Worm (Caenorhabditis elegans): Measurements from ENCODE around the gene memb-2.

Gene memb-2

ce11 chrV:5617301-5617700 lies 2.6 kb downstream of the memb-2 start, which contains the start of gene M03E7.2:
TSS of gene M03E7.2 (plus strand) at chrV:5617601.
- TF ChIP-seq F13C5.2 (tag; optimal IDR thresholded peaks at IDR 0.05) = no peak
- no peak for TF ChIP-seq hmg-4 (GFP tag; optimal IDR thresholded peaks at IDR 0.05)
- no peak for TF ChIP-seq hnd-1 (tag; optimal IDR thresholded peaks at IDR 0.05)
- TF ChIP-seq scrt-1 (GFP tag; IDR thresholded peaks at IDR 0.05) = no peak
- TF ChIP-seq sea-1 (GFP tag; conservative IDR thresholded peaks at IDR 0.05) = no peak
- TF ChIP-seq tbx-11 (GFP tag; IDR thresholded peaks at IDR 0.05) = no peak

ce11 chrV:5614724-5615123 lies 5.2 kb downstream of the memb-2 start, which contains the start of gene M03E7.3:
TSS of gene M03E7.3 (plus strand) at chrV:5615024.
- TF ChIP-seq hnd-1 (tag; optimal IDR thresholded peaks at IDR 0.05) = no peak
- no peak for TF ChIP-seq flt-1 (GFP tag; IDR thresholded peaks at IDR 0.05)
- TF ChIP-seq tbx-37 (GFP tag; conservative IDR thresholded peaks at IDR 0.05) = no peak

ce11 chrV:5613109-5613508 lies 6.8 kb downstream of the memb-2 start, which contains the start of gene lrpc-1:
TSS of gene lrpc-1 (minus strand) at chrV:5613209.
- TF ChIP-seq aly-1 (tag; optimal IDR thresholded peaks at IDR 0.05) (no peak), ceh-13 (GFP tag; optimal IDR thresholded peaks at IDR 0.05) (no peak), F13C5.2 (tag; optimal IDR thresholded peaks at IDR 0.05) (no peak), tra-4 (tag; optimal IDR thresholded peaks at IDR 0.05) (no peak), B0310.2 (tag; optimal IDR thresholded peaks at IDR 0.05) (no peak), sea-1 (GFP tag; conservative IDR thresholded peaks at IDR 0.05) (no peak), ets-7 (tag; optimal IDR thresholded peaks at IDR 0.05) (no peak), tbx-11 (GFP tag; IDR thresholded peaks at IDR 0.05) (no peak), hmg-4 (GFP tag; optimal IDR thresholded peaks at IDR 0.05) (no peak), hnd-1 (tag; optimal IDR thresholded peaks at IDR 0.05) (no peak), ama-1 (optimal IDR thresholded peaks at IDR 0.05) (no peak), ceh-36 (tag; optimal IDR thresholded peaks at IDR 0.05) (no peak), flt-1 (GFP tag; IDR thresholded peaks at IDR 0.05) (no peak), pes-1 (GFP tag; IDR thresholded peaks at IDR 0.05) (no peak), hmbx-1 (tag; optimal IDR thresholded peaks at IDR 0.05) (no peak), scrt-1 (GFP tag; IDR thresholded peaks at IDR 0.05) (no peak), tbx-37 (GFP tag; conservative IDR thresholded peaks at IDR 0.05) (no peak)

ce11 chrV:5610186-5610585 lies 9.8 kb downstream of the memb-2 start:
- TF ChIP-seq tra-4 (tag; optimal IDR thresholded peaks at IDR 0.05) = no peak
- TF ChIP-seq tbx-11 (GFP tag; IDR thresholded peaks at IDR 0.05) = no peak
- no peak for TF ChIP-seq sea-1 (GFP tag; conservative IDR thresholded peaks at IDR 0.05)

DNA sequence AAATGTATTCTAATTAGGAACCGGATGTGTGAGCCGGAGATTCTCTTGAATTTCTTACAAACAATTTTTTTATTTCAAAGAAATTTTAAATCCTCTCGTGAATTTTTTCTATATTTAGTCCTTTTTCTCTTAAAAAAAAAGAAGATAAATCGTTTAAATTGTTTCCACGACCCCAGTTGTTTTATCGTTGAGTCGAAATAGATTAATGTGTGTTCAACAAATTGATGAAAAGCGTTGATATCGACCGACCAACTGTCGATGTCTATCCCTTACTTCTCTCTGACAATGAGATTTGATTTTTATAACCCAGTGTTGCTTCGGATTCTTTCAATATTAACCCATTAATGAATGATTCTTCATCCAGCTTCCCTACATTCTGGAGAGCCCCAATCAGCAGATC lies 13.7 kb downstream of the memb-2 start, which contains the start of gene CD4.1:
Gene CD4.1, plus strand, starts transcription at position 301 of the 400 bp plus-strand sequence.
- no peak for TF ChIP-seq sea-1 (GFP tag; conservative IDR thresholded peaks at IDR 0.05)
- no peak for TF ChIP-seq F13C5.2 (tag; optimal IDR thresholded peaks at IDR 0.05)
- no peak for TF ChIP-seq hmbx-1 (tag; optimal IDR thresholded peaks at IDR 0.05)
- TF ChIP-seq ets-7 (tag; optimal IDR thresholded peaks at IDR 0.05) = no peak
- no peak for TF ChIP-seq ama-1 (optimal IDR thresholded peaks at IDR 0.05)
- TF ChIP-seq hmg-4 (GFP tag; optimal IDR thresholded peaks at IDR 0.05) = no peak
- no peak for TF ChIP-seq pes-1 (GFP tag; IDR thresholded peaks at IDR 0.05)
- TF ChIP-seq ceh-36 (tag; optimal IDR thresholded peaks at IDR 0.05) = no peak
- no peak for TF ChIP-seq aly-1 (tag; optimal IDR thresholded peaks at IDR 0.05)
- TF ChIP-seq tra-4 (tag; optimal IDR thresholded peaks at IDR 0.05) = no peak
- TF ChIP-seq flt-1 (GFP tag; IDR thresholded peaks at IDR 0.05) = no peak
- TF ChIP-seq tbx-11 (GFP tag; IDR thresholded peaks at IDR 0.05) = no peak
- no peak for TF ChIP-seq ceh-13 (GFP tag; optimal IDR thresholded peaks at IDR 0.05)
- no peak for TF ChIP-seq B0310.2 (tag; optimal IDR thresholded peaks at IDR 0.05)
- no peak for TF ChIP-seq hnd-1 (tag; optimal IDR thresholded peaks at IDR 0.05)
- TF ChIP-seq tbx-37 (GFP tag; conservative IDR thresholded peaks at IDR 0.05) = no peak
- TF ChIP-seq scrt-1 (GFP tag; IDR thresholded peaks at IDR 0.05) = no peak

ce11 chrV:5601263-5601662 lies 18.7 kb downstream of the memb-2 start, which contains the start of gene CD4.8:
TSS of gene CD4.8 (minus strand) at chrV:5601363.
- no peak for TF ChIP-seq tbx-37 (GFP tag; conservative IDR thresholded peaks at IDR 0.05)
- TF ChIP-seq ceh-13 (GFP tag; optimal IDR thresholded peaks at IDR 0.05) = no peak
- no peak for TF ChIP-seq hmbx-1 (tag; optimal IDR thresholded peaks at IDR 0.05)
- TF ChIP-seq ama-1 (optimal IDR thresholded peaks at IDR 0.05) = no peak
- no peak for TF ChIP-seq F13C5.2 (tag; optimal IDR thresholded peaks at IDR 0.05)

ce11 chrV:5596391-5597030 lies 23.4 kb downstream of the memb-2 start, which contains the start of gene zhit-1:
TSS of gene zhit-1 (minus strand) at chrV:5596551.
- TF ChIP-seq ama-1 (optimal IDR thresholded peaks at IDR 0.05) (no peak), hmbx-1 (tag; optimal IDR thresholded peaks at IDR 0.05) (no peak), F13C5.2 (tag; optimal IDR thresholded peaks at IDR 0.05) (no peak), hnd-1 (tag; optimal IDR thresholded peaks at IDR 0.05) (no peak), hmg-4 (GFP tag; optimal IDR thresholded peaks at IDR 0.05) (no peak), ceh-36 (tag; optimal IDR thresholded peaks at IDR 0.05) (no peak), sea-1 (GFP tag; conservative IDR thresholded peaks at IDR 0.05) (no peak), ceh-13 (GFP tag; optimal IDR thresholded peaks at IDR 0.05) (no peak)

ce11 chrV:5594315-5594714 lies 25.6 kb downstream of the memb-2 start, which contains the start of gene crn-2:
TSS of gene crn-2 (plus strand) at chrV:5594615.
- TF ChIP-seq scrt-1 (GFP tag; IDR thresholded peaks at IDR 0.05) (no peak), tbx-37 (GFP tag; conservative IDR thresholded peaks at IDR 0.05) (no peak), tbx-11 (GFP tag; IDR thresholded peaks at IDR 0.05) (no peak), flt-1 (GFP tag; IDR thresholded peaks at IDR 0.05) (no peak), ceh-36 (tag; optimal IDR thresholded peaks at IDR 0.05) (no peak), hnd-1 (tag; optimal IDR thresholded peaks at IDR 0.05) (no peak), hmg-4 (GFP tag; optimal IDR thresholded peaks at IDR 0.05) (no peak), tra-4 (tag; optimal IDR thresholded peaks at IDR 0.05) (no peak), pes-1 (GFP tag; IDR thresholded peaks at IDR 0.05) (no peak), ama-1 (optimal IDR thresholded peaks at IDR 0.05) (no peak)
